Worm (Caenorhabditis elegans) whole organism, L2 larva: ENCODE data around the gene T13F2.6.

ENCODE experiments used
- ZK546.5 ChIP-seq: sonication (generic microtip); optimal IDR thresholded peaks from 2 replicates; lab custom pipeline; 2017; ENCODE audit warnings: missing biosample characterization, missing genetic modification characterization
- mab-5 ChIP-seq: fragments of 150-350 bp; optimal IDR thresholded peaks from 2 replicates; lab custom pipeline; 2014; ENCODE audit warnings: missing biosample characterization, missing genetic modification characterization
- nhr-11 ChIP-seq: fragments of 150-350 bp; optimal IDR thresholded peaks from 2 replicates; lab custom pipeline; 2014; ENCODE audit warnings: missing biosample characterization, missing genetic modification characterization
- nhr-237 ChIP-seq: fragments of 150-350 bp; optimal IDR thresholded peaks from 2 replicates; lab custom pipeline; 2014; ENCODE audit warnings: missing biosample characterization, missing genetic modification characterization
- unc-62 ChIP-seq: fragments of 150-350 bp; optimal IDR thresholded peaks from 2 replicates; lab custom pipeline; 2014; ENCODE audit warnings: missing biosample characterization, missing genetic modification reagents, missing genetic modification characterization

- TF ChIP-seq nhr-237 (tag; lab: Kevin White, UChicago) (no peak), ZK546.5 (no peak), unc-62 (GFP tag; lab: Kevin White, UChicago) (no peak), nhr-11 (tag; lab: Kevin White, UChicago) (no peak), mab-5 (tag; lab: Kevin White, UChicago) (no peak)
Measured at ce11 chrIV:9734861-9735260, 43.3 kb upstream of the T13F2.6 start.
